Worm (Caenorhabditis elegans) whole organism, L4 larva: ENCODE data around the gene srh-55.

Source experiments
- F37D6.2 ChIP-seq: sonication (generic microtip); optimal IDR thresholded peaks from 2 replicates; lab custom pipeline; 2016; ENCODE audit warnings: mild to moderate bottlenecking, missing genetic modification characterization, missing compliant biosample characterization
- F49E8.2 ChIP-seq: sonication (generic microtip); optimal IDR thresholded peaks from 2 replicates; lab custom pipeline; 2016; ENCODE audit warnings: missing compliant biosample characterization, mild to moderate bottlenecking, missing genetic modification characterization, borderline replicate concordance
- T20F7.1 ChIP-seq: fragments of 200-800 bp; sonication (Bioruptor generic); optimal IDR thresholded peaks from 2 replicates; lab custom pipeline; 2018; ENCODE audit warnings: mild to moderate bottlenecking, missing genetic modification characterization, missing compliant biosample characterization
- Y105C5A.15 ChIP-seq: fragments of 200-800 bp; sonication (Bioruptor generic); IDR thresholded peaks from 2 replicates; pipeline ENCODE4 v1.3.6; 2022; ENCODE audit warnings: missing genetic modification characterization, missing compliant biosample characterization
- Y48G9A.11 ChIP-seq: fragments of 200-800 bp; sonication (Bioruptor generic); IDR thresholded peaks from 2 replicates; pipeline ENCODE4 v1.3.6; 2022; ENCODE audit warnings: missing genetic modification reagents, missing genetic modification characterization, missing compliant biosample characterization
- Y75B8A.6 ChIP-seq: fragments of 200-800 bp; sonication (Bioruptor generic); IDR thresholded peaks from 2 replicates; pipeline ENCODE4 v1.3.6; 2022; ENCODE audit warnings: missing genetic modification reagents, missing genetic modification characterization, missing compliant biosample characterization
- ZK546.5 ChIP-seq, 2 experiments: sonication (generic microtip); optimal IDR thresholded peaks; 2 replicates each; lab custom pipeline; 2017; ENCODE audit warnings: missing biosample characterization in 2 of 2, missing genetic modification characterization in 2 of 2
- aly-2 ChIP-seq: sonication (generic microtip); optimal IDR thresholded peaks from 2 replicates; lab custom pipeline; 2018; ENCODE audit warnings: missing biosample characterization, missing genetic modification characterization
- attf-4 ChIP-seq: sonication (generic microtip); optimal IDR thresholded peaks from 3 replicates; lab custom pipeline; 2017; ENCODE audit warnings: missing biosample characterization, missing genetic modification characterization
- ceh-82 ChIP-seq: sonication (generic microtip); optimal IDR thresholded peaks from 2 replicates; lab custom pipeline; 2017; ENCODE audit warnings: missing biosample characterization, missing genetic modification characterization
- ctbp-1 ChIP-seq: fragments of 200-800 bp; sonication (Bioruptor generic); IDR thresholded peaks from 2 replicates; pipeline ENCODE4 v1.3.6; 2022; ENCODE audit warnings: missing genetic modification reagents, missing genetic modification characterization, missing compliant biosample characterization
- daf-16 ChIP-seq, 3 experiments: sonication (generic microtip); optimal IDR thresholded peaks; 2 replicates each; lab custom pipeline; 2016 to 2017; ENCODE audit warnings: missing genetic modification characterization in 3 of 3, missing genetic modification reagents in 3 of 3, mild to moderate bottlenecking in 2 of 3, missing compliant biosample characterization in 2 of 3, missing biosample characterization in 1 of 3, moderate library complexity in 1 of 3
- dmd-6 ChIP-seq: fragments of 200-800 bp; sonication (Bioruptor generic); IDR thresholded peaks from 2 replicates; pipeline ENCODE4 v1.3.6; 2022; ENCODE audit warnings: missing genetic modification reagents, missing genetic modification characterization, missing compliant biosample characterization
- duxl-1 ChIP-seq: sonication (generic microtip); optimal IDR thresholded peaks from 2 replicates; lab custom pipeline; 2016; ENCODE audit warnings: mild to moderate bottlenecking, missing genetic modification characterization, moderate library complexity, missing compliant biosample characterization; ENCODE audit not compliant: poor library complexity
- egl-27 ChIP-seq: sonication (generic microtip); optimal IDR thresholded peaks from 3 replicates; lab custom pipeline; 2017; ENCODE audit warnings: missing biosample characterization, missing genetic modification reagents, missing genetic modification characterization
- egl-43 ChIP-seq: fragments of 200-800 bp; sonication (Bioruptor generic); IDR thresholded peaks from 2 replicates; pipeline ENCODE4 v1.3.6; 2022; ENCODE audit warnings: missing genetic modification reagents, missing genetic modification characterization, missing compliant biosample characterization
- fkh-10 ChIP-seq: fragments of 150-350 bp; optimal IDR thresholded peaks from 2 replicates; lab custom pipeline; 2014; ENCODE audit warnings: missing biosample characterization, missing genetic modification reagents, missing genetic modification characterization
- hlh-11 ChIP-seq: fragments of 200-800 bp; sonication (Bioruptor generic); optimal IDR thresholded peaks from 2 replicates; lab custom pipeline; 2018; ENCODE audit warnings: mild to moderate bottlenecking, missing genetic modification characterization, missing compliant biosample characterization
- hlh-30 ChIP-seq: sonication (generic microtip); optimal IDR thresholded peaks from 2 replicates; lab custom pipeline; 2017; ENCODE audit warnings: antibody characterized with exemption, mild to moderate bottlenecking, missing genetic modification characterization, missing compliant biosample characterization; ENCODE audit not compliant: insufficient read depth
- jun-1 ChIP-seq: fragments of 150-350 bp; optimal IDR thresholded peaks from 2 replicates; lab custom pipeline; 2014; ENCODE audit warnings: missing biosample characterization, missing genetic modification reagents, missing genetic modification characterization
- lim-7 ChIP-seq: fragments of 200-800 bp; sonication (Bioruptor generic); IDR thresholded peaks from 2 replicates; pipeline ENCODE4 v1.3.6; 2022; ENCODE audit warnings: missing genetic modification characterization, missing compliant biosample characterization
- lin-13 ChIP-seq: fragments of 150-350 bp; optimal IDR thresholded peaks from 2 replicates; lab custom pipeline; 2014; ENCODE audit warnings: missing biosample characterization, missing genetic modification reagents, missing genetic modification characterization
- lin-38 ChIP-seq: fragments of 200-800 bp; sonication (Bioruptor generic); IDR thresholded peaks from 2 replicates; pipeline ENCODE4 v1.3.6; 2022; ENCODE audit warnings: missing genetic modification reagents, missing genetic modification characterization, missing compliant biosample characterization
- lir-3 ChIP-seq: sonication (generic microtip); optimal IDR thresholded peaks from 2 replicates; lab custom pipeline; 2016; ENCODE audit warnings: mild to moderate bottlenecking, missing genetic modification characterization, missing compliant biosample characterization
- lsy-2 ChIP-seq, 2 experiments: fragments of 150-350 bp in 1 of 2; sonication (generic microtip) in 1 of 2; optimal IDR thresholded peaks; 2 replicates each; lab custom pipeline; 2014 to 2017; ENCODE audit warnings: missing biosample characterization in 2 of 2, missing genetic modification characterization in 2 of 2
- madf-9 ChIP-seq: fragments of 200-800 bp; sonication (Bioruptor generic); conservative IDR thresholded peaks from 2 replicates; pipeline ENCODE4 v1.3.6; 2022; ENCODE audit warnings: missing genetic modification reagents, missing genetic modification characterization, missing compliant biosample characterization
- mdl-1 ChIP-seq, 2 experiments: fragments of 150-350 bp in 1 of 2; sonication (generic microtip) in 1 of 2; optimal IDR thresholded peaks; 2 replicates each; lab custom pipeline; 2014 to 2017; ENCODE audit warnings: missing biosample characterization in 2 of 2, missing genetic modification characterization in 2 of 2
- mdt-29 ChIP-seq: fragments of 200-800 bp; sonication (Bioruptor generic); IDR thresholded peaks from 2 replicates; pipeline ENCODE4 v1.3.6; 2022; ENCODE audit warnings: missing genetic modification reagents, missing genetic modification characterization, missing compliant biosample characterization
- mep-1 ChIP-seq: fragments of 150-350 bp; sonication (generic microtip); optimal IDR thresholded peaks from 3 replicates; lab custom pipeline; 2014; ENCODE audit warnings: missing biosample characterization, missing genetic modification characterization
- mes-2 ChIP-seq: sonication (generic microtip); optimal IDR thresholded peaks from 2 replicates; lab custom pipeline; 2016; ENCODE audit warnings: missing genotype, mild to moderate bottlenecking, missing genetic modification characterization, missing compliant biosample characterization; ENCODE audit not compliant: poor library complexity, severe bottlenecking
- mxl-2 ChIP-seq: fragments of 200-800 bp; sonication (Bioruptor generic); conservative IDR thresholded peaks from 2 replicates; pipeline ENCODE4 v1.3.6; 2022; ENCODE audit warnings: missing genetic modification reagents, missing genetic modification characterization, missing compliant biosample characterization
- nhr-11 ChIP-seq: fragments of 150-350 bp; optimal IDR thresholded peaks from 2 replicates; lab custom pipeline; 2014; ENCODE audit warnings: missing biosample characterization, missing genetic modification characterization
- nhr-111 ChIP-seq: fragments of 200-800 bp; sonication (Bioruptor generic); optimal IDR thresholded peaks from 2 replicates; lab custom pipeline; 2018; ENCODE audit warnings: mild to moderate bottlenecking, missing genetic modification characterization, missing compliant biosample characterization
- nhr-237 ChIP-seq: sonication (generic microtip); optimal IDR thresholded peaks from 2 replicates; lab custom pipeline; 2017; ENCODE audit warnings: missing biosample characterization, missing genetic modification characterization
- nhr-28 ChIP-seq: fragments of 150-350 bp; optimal IDR thresholded peaks from 2 replicates; lab custom pipeline; 2014; ENCODE audit warnings: missing biosample characterization, missing genetic modification characterization
- nhr-42 ChIP-seq: fragments of 200-800 bp; sonication (Bioruptor generic); IDR thresholded peaks from 2 replicates; pipeline ENCODE4 v1.3.6; 2022; ENCODE audit warnings: missing genetic modification characterization, missing compliant biosample characterization
- nhr-48 ChIP-seq: sonication (generic microtip); optimal IDR thresholded peaks from 2 replicates; lab custom pipeline; 2016; ENCODE audit warnings: mild to moderate bottlenecking, missing genetic modification characterization, missing compliant biosample characterization
- nhr-6 ChIP-seq: fragments of 150-350 bp; optimal IDR thresholded peaks from 2 replicates; lab custom pipeline; 2014; ENCODE audit warnings: missing biosample characterization, missing genetic modification characterization
- nhr-76 ChIP-seq: fragments of 150-350 bp; optimal IDR thresholded peaks from 2 replicates; lab custom pipeline; 2014; ENCODE audit warnings: missing biosample characterization, missing genetic modification characterization
- nhr-77 ChIP-seq: fragments of 150-350 bp; optimal IDR thresholded peaks from 2 replicates; lab custom pipeline; 2014; ENCODE audit warnings: missing biosample characterization, missing genetic modification characterization
- pha-4 ChIP-seq, 2 experiments: fragments of 150-350 bp in 1 of 2; fragments of 200-800 bp in 1 of 2; sonication (Bioruptor generic) in 1 of 2; IDR thresholded peaks in 1 of 2; optimal IDR thresholded peaks in 1 of 2; 2 replicates each; pipeline versions ENCODE4 v1.3.6 to Lab custom; 2014 to 2022; ENCODE audit warnings: missing genetic modification characterization in 2 of 2, missing genetic modification reagents in 2 of 2, missing biosample characterization in 1 of 2, missing compliant biosample characterization in 1 of 2
- saeg-2 ChIP-seq: fragments of 200-800 bp; sonication (Bioruptor generic); IDR thresholded peaks from 2 replicates; pipeline ENCODE4 v1.3.6; 2022; ENCODE audit warnings: missing genetic modification reagents, missing genetic modification characterization, missing compliant biosample characterization
- snpc-4 ChIP-seq: fragments of 150-350 bp; optimal IDR thresholded peaks from 2 replicates; lab custom pipeline; 2014; ENCODE audit warnings: missing biosample characterization, missing genetic modification characterization
- tra-1 ChIP-seq: fragments of 200-800 bp; sonication (Bioruptor generic); IDR thresholded peaks from 2 replicates; pipeline ENCODE4 v1.3.6; 2022; ENCODE audit warnings: missing genetic modification reagents, missing genetic modification characterization, missing compliant biosample characterization
- unc-130 ChIP-seq: sonication (generic microtip); optimal IDR thresholded peaks from 2 replicates; lab custom pipeline; 2016; ENCODE audit warnings: missing genetic modification reagents, missing genetic modification characterization, missing compliant biosample characterization
- ztf-11 ChIP-seq: fragments of 150-350 bp; optimal IDR thresholded peaks from 2 replicates; lab custom pipeline; 2014; ENCODE audit warnings: missing biosample characterization, missing genetic modification characterization

srh-55 gene

DNA sequence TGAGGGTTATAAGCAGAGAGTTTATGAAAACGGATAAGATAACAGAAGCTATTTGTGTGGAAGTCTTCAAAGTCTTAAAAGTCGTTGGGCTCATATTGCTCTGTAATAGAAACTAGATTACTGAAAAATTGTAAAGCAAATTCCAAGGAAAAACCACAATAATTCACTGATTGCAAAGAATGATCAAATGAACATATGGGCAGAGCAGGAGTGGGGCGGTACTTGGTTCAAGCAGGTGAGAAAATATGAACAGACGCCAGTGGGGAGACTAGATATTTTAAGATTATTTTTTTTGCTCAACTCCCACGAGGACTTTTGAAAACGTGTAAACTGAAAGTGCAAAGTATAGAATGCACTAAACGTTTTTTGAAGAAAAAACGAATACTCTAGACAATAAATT is 21.0 kb upstream of the srh-55 start, which contains the start of gene str-171:
Gene str-171, minus strand, starts transcription at position 101 of the 400 bp plus-strand sequence.
- no peak for TF ChIP-seq duxl-1 (tag; lab: Kevin White, UChicago)
- TF ChIP-seq F37D6.2 (tag; lab: Kevin White, UChicago) = no peak
- TF ChIP-seq F49E8.2 (tag; lab: Kevin White, UChicago) = no peak
- no peak for TF ChIP-seq mep-1 (tag; lab: Kevin White, UChicago)
- no peak for TF ChIP-seq mdt-29
- TF ChIP-seq mes-2 (tag; lab: Kevin White, UChicago) = no peak
- no peak for TF ChIP-seq madf-9 (GFP tag; lab: Robert Waterston, UW)
- no peak for TF ChIP-seq lin-13 (GFP tag; lab: Kevin White, UChicago)
- TF ChIP-seq ctbp-1 = no peak
- no peak for TF ChIP-seq lim-7
- TF ChIP-seq lir-3 = no peak
- TF ChIP-seq mxl-2 (GFP tag; lab: Robert Waterston, UW) = no peak
- TF ChIP-seq snpc-4 (tag; lab: Kevin White, UChicago) = no peak
- TF ChIP-seq aly-2 = no peak

- TF ChIP-seq nhr-6 (tag; lab: Kevin White, UChicago) (peak; percentile 8), nhr-237 (tag; lab: Kevin White, UChicago) (no peak), nhr-28 (tag; lab: Kevin White, UChicago) (peak; percentile 36), attf-4 (no peak), nhr-111 (GFP tag; lab: Kevin White, UChicago) (no peak), dmd-6 (GFP tag; lab: Robert Waterston, UW) (peak; percentile 16; the same call in 1 of the 2 replicates), daf-16 (GFP tag; optimal IDR thresholded peaks at IDR 0.05; lab: Kevin White, UChicago) (no peak), daf-16 (tag; optimal IDR thresholded peaks at IDR 0.05; lab: Kevin White, UChicago) (peak; percentile 25)
- TF ChIP-seq, all 104 proteins: peak for 4
Observed at ce11 chrV:15133812-15134211, 19.6 kb upstream of the srh-55 start.

DNA sequence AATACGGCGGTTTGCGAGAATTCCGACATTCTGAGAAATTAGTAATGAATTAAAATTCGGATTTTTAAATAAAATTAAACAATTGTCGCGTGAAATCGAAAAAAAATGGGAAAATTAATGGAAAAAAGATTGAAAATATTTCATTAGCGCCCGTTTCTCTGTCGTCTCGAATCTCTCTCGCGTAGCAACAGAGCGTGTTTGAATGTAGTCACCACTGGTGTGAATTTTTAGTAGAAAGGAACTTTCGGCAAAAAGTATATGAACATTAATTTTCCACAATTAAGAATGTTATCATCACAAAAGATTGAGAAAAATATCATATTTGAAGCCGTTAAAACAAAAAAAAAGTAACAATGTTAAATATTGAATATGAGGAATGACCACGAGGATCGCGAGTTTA is 16.6 kb upstream of the srh-55 start, which contains the start of gene aipl-1:
Gene aipl-1, minus strand, starts transcription at position 30 of the 400 bp plus-strand sequence.
- TF ChIP-seq daf-16 (GFP tag; optimal IDR thresholded peaks at IDR 0.05; lab: Kevin White, UChicago) = no peak
- peak; percentile 10 for TF ChIP-seq daf-16 (tag; optimal IDR thresholded peaks at IDR 0.05; lab: Kevin White, UChicago)
- TF ChIP-seq egl-43 (GFP tag; lab: Robert Waterston, UW) = no peak
- TF ChIP-seq mdl-1 (tag; optimal IDR thresholded peaks at IDR 0.05; lab: Kevin White, UChicago) = peak in 1 of 2 experiments; percentile 21
- TF ChIP-seq Y48G9A.11 (GFP tag; lab: Robert Waterston, UW) = no peak
- peak; percentile 58 for TF ChIP-seq lin-13 (GFP tag; lab: Kevin White, UChicago)
- peak; percentile 30 for TF ChIP-seq T20F7.1 (GFP tag; lab: Kevin White, UChicago)
- no peak for TF ChIP-seq ceh-82 (tag; lab: Kevin White, UChicago)
- no peak for TF ChIP-seq jun-1 (tag; lab: Kevin White, UChicago)
- TF ChIP-seq fkh-10 (GFP tag; lab: Kevin White, UChicago) = peak; percentile 60
- TF ChIP-seq hlh-11 (tag; lab: Kevin White, UChicago) = peak; percentile 31
- peak; percentile 95 for TF ChIP-seq lin-38 (GFP tag; lab: Robert Waterston, UW)
- no peak for TF ChIP-seq ZK546.5 (tag; optimal IDR thresholded peaks at IDR 0.05; lab: Kevin White, UChicago)
- no peak for TF ChIP-seq ztf-11 (tag; lab: Kevin White, UChicago)
- no peak for TF ChIP-seq tra-1
- TF ChIP-seq hlh-30 (tag; lab: Kevin White, UChicago) = peak; percentile 63
- TF ChIP-seq nhr-77 (tag; lab: Kevin White, UChicago) = peak; percentile 79
- TF ChIP-seq nhr-42 (GFP tag; lab: Robert Waterston, UW) = no peak
- no peak for TF ChIP-seq nhr-48 (tag; lab: Kevin White, UChicago)
- no peak for TF ChIP-seq lir-3
- TF ChIP-seq saeg-2 = no peak
- peak; percentile 52 for TF ChIP-seq nhr-11 (tag; lab: Kevin White, UChicago)
- peak; percentile 47 for TF ChIP-seq unc-130 (GFP tag; lab: Kevin White, UChicago)
- no peak for TF ChIP-seq egl-27 (tag; lab: Kevin White, UChicago)
- TF ChIP-seq Y105C5A.15 (GFP tag; lab: Robert Waterston, UW) = no peak
- TF ChIP-seq mes-2 (tag; lab: Kevin White, UChicago) = peak; percentile 94
- no peak for TF ChIP-seq Y75B8A.6 (GFP tag; lab: Robert Waterston, UW)
- TF ChIP-seq nhr-237 (tag; lab: Kevin White, UChicago) = no peak
- TF ChIP-seq dmd-6 (GFP tag; lab: Robert Waterston, UW) = peak; percentile 39; the same call in 1 of the 2 replicates
- peak in 1 of 2 experiments; percentile 46 for TF ChIP-seq lsy-2 (tag; optimal IDR thresholded peaks at IDR 0.05; lab: Kevin White, UChicago)
- TF ChIP-seq nhr-76 = no peak
- TF ChIP-seq pha-4 (GFP tag; IDR thresholded peaks at IDR 0.05; lab: Robert Waterston, UW) = no peak
- peak; percentile 47 for TF ChIP-seq pha-4 (tag; optimal IDR thresholded peaks at IDR 0.05; lab: Kevin White, UChicago)
